Worm (Caenorhabditis elegans): Measurements from ENCODE around the gene ser-4.

DNA sequence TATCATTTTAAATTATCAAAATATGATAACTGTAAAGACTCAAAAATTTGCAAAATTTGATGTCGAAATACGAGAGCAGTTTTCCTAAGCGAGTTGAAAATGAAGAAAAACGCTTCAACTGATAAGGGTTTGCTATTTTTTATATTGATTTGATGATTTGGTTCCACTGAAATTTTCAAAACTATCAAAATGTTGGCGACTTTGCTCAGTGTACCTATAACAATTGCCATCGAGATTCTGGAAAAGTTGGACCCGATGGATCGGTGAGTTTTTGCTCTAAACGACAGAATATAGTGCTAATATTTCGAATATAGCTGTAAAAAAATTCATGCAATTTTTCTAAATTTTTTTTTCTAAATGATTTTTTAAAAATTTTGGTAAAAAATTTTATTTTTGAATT lies 27.1 kb downstream of the ser-4 start, which contains the start of the genes fbxa-13 and Y22D7AR.2:
- TF ChIP-seq pha-4 (tag; optimal IDR thresholded peaks at IDR 0.05) = no peak
- TF ChIP-seq drap-1 (GFP tag; optimal IDR thresholded peaks at IDR 0.05) = no peak
- no peak for TF ChIP-seq ztf-11 (tag; optimal IDR thresholded peaks at IDR 0.05)
- no peak for TF ChIP-seq nhr-76 (tag; optimal IDR thresholded peaks at IDR 0.05)
- no peak for TF ChIP-seq zip-8 (tag; optimal IDR thresholded peaks at IDR 0.05)
- TF ChIP-seq snpc-4 (tag; optimal IDR thresholded peaks at IDR 0.05) = no peak
- no peak for TF ChIP-seq sptf-1 (tag; optimal IDR thresholded peaks at IDR 0.05)
- TF ChIP-seq cnd-1 (tag; optimal IDR thresholded peaks at IDR 0.05) = no peak
- TF ChIP-seq hlh-1 (tag; optimal IDR thresholded peaks at IDR 0.05) = no peak
- TF ChIP-seq unc-39 (tag; optimal IDR thresholded peaks at IDR 0.05) = no peak
- TF ChIP-seq nhr-28 (tag; optimal IDR thresholded peaks at IDR 0.05) = no peak
- no peak for TF ChIP-seq elt-3 (tag; optimal IDR thresholded peaks at IDR 0.05)

Data from whole organism, mixed stage, embryonic.